ENCODE assay signal across 1 fruit fly cellular context in genomic region chrX:2533843-2534473, dm6.
A peak's percentile ranks its signal among the peaks of the same experiment; 100 is the strongest.
TF ChIP-seq lines count a peak whose summit lies in the region.

No protein-coding gene starts in this region.

TF ChIP-seq in whole organism, embryonic, 481 proteins besides CTCF, POLR2A, EP300 and RAD21 (continued from another document and continues in another):
- no peak for TF ChIP-seq fd64A (GFP tag; optimal IDR thresholded peaks at IDR 0.05; lab: Kevin White, UChicago)
- TF ChIP-seq Dref (GFP tag; IDR thresholded peaks at IDR 0.05; lab: Robert Waterston, UW) = no peak
- TF ChIP-seq lov (optimal IDR thresholded peaks at IDR 0.05; lab: Kevin White, UChicago) = no peak
- no peak for TF ChIP-seq lov (GFP tag; IDR thresholded peaks at IDR 0.05; lab: Robert Waterston, UW)
- no peak for TF ChIP-seq Kr (GFP tag; optimal IDR thresholded peaks at IDR 0.05; lab: Kevin White, UChicago)
- no peak for TF ChIP-seq dm (GFP tag; optimal IDR thresholded peaks at IDR 0.05; lab: Kevin White, UChicago)
- TF ChIP-seq CG34224 (GFP tag; IDR thresholded peaks at IDR 0.05; lab: Robert Waterston, UW; ENCODE audit: partially characterized antibody) = no peak
- TF ChIP-seq Opbp (GFP tag; IDR thresholded peaks at IDR 0.05; lab: Robert Waterston, UW; ENCODE audit: partially characterized antibody) = no peak
- no peak for TF ChIP-seq lola (GFP tag; optimal IDR thresholded peaks at IDR 0.05; lab: Kevin White, UChicago)
- TF ChIP-seq tna (GFP tag; IDR thresholded peaks at IDR 0.05; lab: Robert Waterston, UW; ENCODE audit: partially characterized antibody) = no peak
- TF ChIP-seq CG10462 (GFP tag; optimal IDR thresholded peaks at IDR 0.05; lab: Kevin White, UChicago) = no peak
- TF ChIP-seq ase (GFP tag; IDR thresholded peaks at IDR 0.05; lab: Robert Waterston, UW) = peak; percentile 50; the same call in 2 of the 3 replicates
- TF ChIP-seq Hr51 (GFP tag; optimal IDR thresholded peaks at IDR 0.05; lab: Kevin White, UChicago) = peak in 1 of 2 experiments; percentile 66
- peak; percentile 46; the same call in 1 of the 3 replicates for TF ChIP-seq CG14050 (GFP tag; IDR thresholded peaks at IDR 0.05; lab: Robert Waterston, UW)
- TF ChIP-seq dan (GFP tag; IDR thresholded peaks at IDR 0.05; lab: Robert Waterston, UW) = no peak
- TF ChIP-seq disco-r (GFP tag; optimal IDR thresholded peaks at IDR 0.05; lab: Kevin White, UChicago) = peak; percentile 3
- TF ChIP-seq Trl (optimal IDR thresholded peaks at IDR 0.05; lab: Kevin White, UChicago) = no peak
- TF ChIP-seq Trl (GFP tag; optimal IDR thresholded peaks at IDR 0.05; lab: Kevin White, UChicago) = peak; percentile 38
- TF ChIP-seq CG6791 (GFP tag; IDR thresholded peaks at IDR 0.05; lab: Robert Waterston, UW; ENCODE audit: partially characterized antibody) = no peak
- TF ChIP-seq mam (GFP tag; optimal IDR thresholded peaks at IDR 0.05; lab: Kevin White, UChicago) = peak; percentile 55
- TF ChIP-seq Neu2 (GFP tag; optimal IDR thresholded peaks at IDR 0.05; lab: Kevin White, UChicago; ENCODE audit: borderline replicate concordance) = no peak
- TF ChIP-seq CG30020 (tag; optimal IDR thresholded peaks at IDR 0.05; lab: Kevin White, UChicago) = no peak
- peak; percentile 8 for TF ChIP-seq sug (tag; optimal IDR thresholded peaks at IDR 0.05; lab: Kevin White, UChicago)
- no peak for TF ChIP-seq CG3065 (GFP tag; optimal IDR thresholded peaks at IDR 0.05; lab: Kevin White, UChicago)
- TF ChIP-seq br (optimal IDR thresholded peaks at IDR 0.05; lab: Kevin White, UChicago) = no peak
- 0 out of 3 replicates have a peak, but pooled peaks have one; percentile 48 for TF ChIP-seq Dbx (GFP tag; IDR thresholded peaks at IDR 0.05; lab: Robert Waterston, UW)
- TF ChIP-seq CG5953 (GFP tag; IDR thresholded peaks at IDR 0.05; lab: Robert Waterston, UW) = no peak
- peak; percentile 9 for TF ChIP-seq Dek (tag; optimal IDR thresholded peaks at IDR 0.05; lab: Kevin White, UChicago)
- TF ChIP-seq so (GFP tag; IDR thresholded peaks at IDR 0.05; lab: Robert Waterston, UW) = peak; percentile 40; the same call in 1 of the 3 replicates
- TF ChIP-seq MESR4 (GFP tag; optimal IDR thresholded peaks at IDR 0.05; lab: Kevin White, UChicago) = no peak
- no peak for TF ChIP-seq trh (GFP tag; optimal IDR thresholded peaks at IDR 0.05; lab: Kevin White, UChicago)
- TF ChIP-seq CG32772 (GFP tag; IDR thresholded peaks at IDR 0.05; lab: Robert Waterston, UW) = peak; percentile 57; the same call in 1 of the 2 replicates
- TF ChIP-seq CG11696 (GFP tag; IDR thresholded peaks at IDR 0.05; lab: Robert Waterston, UW) = peak; percentile 65
- peak; percentile 77 for TF ChIP-seq CG32532 (GFP tag; IDR thresholded peaks at IDR 0.05; lab: Robert Waterston, UW)
- no peak for TF ChIP-seq CG15479 (GFP tag; optimal IDR thresholded peaks at IDR 0.05; lab: Kevin White, UChicago)
- TF ChIP-seq C15 (GFP tag; IDR thresholded peaks at IDR 0.05; lab: Robert Waterston, UW) = no peak
- TF ChIP-seq nerfin-2 (GFP tag; IDR thresholded peaks at IDR 0.05; lab: Robert Waterston, UW; ENCODE audit: partially characterized antibody) = no peak
- TF ChIP-seq CG18764 (GFP tag; optimal IDR thresholded peaks at IDR 0.05; lab: Kevin White, UChicago) = peak; percentile 22
- peak; percentile 64 for TF ChIP-seq CG13424 (tag; optimal IDR thresholded peaks at IDR 0.05; lab: Kevin White, UChicago)
- no peak for TF ChIP-seq bbx (GFP tag; IDR thresholded peaks at IDR 0.05; lab: Robert Waterston, UW; ENCODE audit: partially characterized antibody)
- peak; percentile 77 for TF ChIP-seq CG18599 (GFP tag; optimal IDR thresholded peaks at IDR 0.05; lab: Kevin White, UChicago)
- TF ChIP-seq kay (GFP tag; optimal IDR thresholded peaks at IDR 0.05; lab: Kevin White, UChicago) = no peak
- no peak for TF ChIP-seq CG12236 (GFP tag; optimal IDR thresholded peaks at IDR 0.05; lab: Kevin White, UChicago)
- TF ChIP-seq CG33557 (GFP tag; optimal IDR thresholded peaks at IDR 0.05; lab: Kevin White, UChicago) = no peak
- TF ChIP-seq unc-4 (GFP tag; IDR thresholded peaks at IDR 0.05; lab: Robert Waterston, UW; ENCODE audit: partially characterized antibody) = no peak
- TF ChIP-seq Ada2b (GFP tag; IDR thresholded peaks at IDR 0.05; lab: Robert Waterston, UW) = peak; percentile 78
- peak; percentile 60 for TF ChIP-seq Oaz (GFP tag; IDR thresholded peaks at IDR 0.05; lab: Robert Waterston, UW)
- TF ChIP-seq CG3163 (GFP tag; optimal IDR thresholded peaks at IDR 0.05; lab: Kevin White, UChicago) = no peak
- TF ChIP-seq CG13894 (tag; optimal IDR thresholded peaks at IDR 0.05; lab: Kevin White, UChicago) = no peak
- no peak for TF ChIP-seq CG2889 (GFP tag; IDR thresholded peaks at IDR 0.05; lab: Robert Waterston, UW)
- TF ChIP-seq CHES-1-like (GFP tag; optimal IDR thresholded peaks at IDR 0.05; lab: Kevin White, UChicago) = peak; percentile 8
- no peak for TF ChIP-seq CG1233 (GFP tag; optimal IDR thresholded peaks at IDR 0.05; lab: Kevin White, UChicago)
- TF ChIP-seq scrt (GFP tag; optimal IDR thresholded peaks at IDR 0.05; lab: Kevin White, UChicago) = peak; percentile 34
- TF ChIP-seq crol (GFP tag; IDR thresholded peaks at IDR 0.05; lab: Robert Waterston, UW) = peak; percentile 23; the same call in 1 of the 2 replicates
- TF ChIP-seq YL-1 (GFP tag; optimal IDR thresholded peaks at IDR 0.05; lab: Kevin White, UChicago) = no peak
- peak; percentile 26 for TF ChIP-seq nom (GFP tag; optimal IDR thresholded peaks at IDR 0.05; lab: Kevin White, UChicago)
- TF ChIP-seq jumu (GFP tag; optimal IDR thresholded peaks at IDR 0.05; lab: Kevin White, UChicago) = peak; percentile 55
- peak; percentile 48 for TF ChIP-seq CG10654 (GFP tag; optimal IDR thresholded peaks at IDR 0.05; lab: Kevin White, UChicago)
- TF ChIP-seq CG6813 (GFP tag; optimal IDR thresholded peaks at IDR 0.05; lab: Kevin White, UChicago) = peak; percentile 41
- TF ChIP-seq Spps (tag; optimal IDR thresholded peaks at IDR 0.05; lab: Kevin White, UChicago) = no peak
- no peak for TF ChIP-seq CG15696 (tag; optimal IDR thresholded peaks at IDR 0.05; lab: Kevin White, UChicago)
- TF ChIP-seq CG4617 (GFP tag; optimal IDR thresholded peaks at IDR 0.05; lab: Kevin White, UChicago; ENCODE audit: borderline replicate concordance) = no peak
- TF ChIP-seq jing (GFP tag; optimal IDR thresholded peaks at IDR 0.05; lab: Kevin White, UChicago) = peak; percentile 14
- TF ChIP-seq CG4404 (GFP tag; IDR thresholded peaks at IDR 0.05; lab: Robert Waterston, UW) = no peak
- no peak for TF ChIP-seq CG7963 (GFP tag; IDR thresholded peaks at IDR 0.05; lab: Robert Waterston, UW; ENCODE audit: partially characterized antibody)
- TF ChIP-seq usp (GFP tag; optimal IDR thresholded peaks at IDR 0.05; lab: Kevin White, UChicago) = no peak
- peak; percentile 33 for TF ChIP-seq Blimp-1 (GFP tag; optimal IDR thresholded peaks at IDR 0.05; lab: Kevin White, UChicago)
- TF ChIP-seq CG32767 (GFP tag; IDR thresholded peaks at IDR 0.05; lab: Robert Waterston, UW) = 0 out of 2 replicates have a peak, but pooled peaks have one; percentile 28
- peak; percentile 43 for TF ChIP-seq CG13624 (GFP tag; optimal IDR thresholded peaks at IDR 0.05; lab: Kevin White, UChicago)
- no peak for TF ChIP-seq vnd (GFP tag; IDR thresholded peaks at IDR 0.05; lab: Robert Waterston, UW; ENCODE audit: partially characterized antibody)
- TF ChIP-seq CG17912 (GFP tag; optimal IDR thresholded peaks at IDR 0.05; lab: Kevin White, UChicago) = no peak
- TF ChIP-seq Hr39 (optimal IDR thresholded peaks at IDR 0.05; lab: Kevin White, UChicago) = no peak
- TF ChIP-seq CG13287 (GFP tag; IDR thresholded peaks at IDR 0.05; lab: Robert Waterston, UW; ENCODE audit: partially characterized antibody) = no peak
- TF ChIP-seq ato (GFP tag; IDR thresholded peaks at IDR 0.05; lab: Robert Waterston, UW; ENCODE audit: partially characterized antibody) = no peak
- no peak for TF ChIP-seq Hr78 (GFP tag; optimal IDR thresholded peaks at IDR 0.05; lab: Kevin White, UChicago)
- TF ChIP-seq da (GFP tag; optimal IDR thresholded peaks at IDR 0.05; lab: Kevin White, UChicago) = no peak
- TF ChIP-seq CG1602 (GFP tag; optimal IDR thresholded peaks at IDR 0.05; lab: Kevin White, UChicago) = no peak
- peak; percentile 32 for TF ChIP-seq CG18619 (GFP tag; optimal IDR thresholded peaks at IDR 0.05; lab: Kevin White, UChicago)
- TF ChIP-seq CG11247 (GFP tag; IDR thresholded peaks at IDR 0.05; lab: Robert Waterston, UW) = peak; percentile 32; the same call in 1 of the 2 replicates
- no peak; the same call in 1 of the 2 replicates for TF ChIP-seq Taf1 (GFP tag; IDR thresholded peaks at IDR 0.05; lab: Robert Waterston, UW)
- peak; percentile 61 for TF ChIP-seq H2.0 (GFP tag; IDR thresholded peaks at IDR 0.05; lab: Robert Waterston, UW)
- peak; percentile 46 for TF ChIP-seq tap (tag; optimal IDR thresholded peaks at IDR 0.05; lab: Kevin White, UChicago)
- TF ChIP-seq sisA (GFP tag; IDR thresholded peaks at IDR 0.05; lab: Robert Waterston, UW) = peak; percentile 83
- TF ChIP-seq CG2712 (tag; optimal IDR thresholded peaks at IDR 0.05; lab: Kevin White, UChicago) = peak; percentile 25
- no peak for TF ChIP-seq peb (GFP tag; IDR thresholded peaks at IDR 0.05; lab: Robert Waterston, UW)
- TF ChIP-seq CG1832 (GFP tag; optimal IDR thresholded peaks at IDR 0.05; lab: Kevin White, UChicago) = no peak
- peak; percentile 57 for TF ChIP-seq CG13296 (GFP tag; optimal IDR thresholded peaks at IDR 0.05; lab: Kevin White, UChicago)
- TF ChIP-seq CG17186 (GFP tag; optimal IDR thresholded peaks at IDR 0.05; lab: Kevin White, UChicago) = no peak
- no peak for TF ChIP-seq BEAF-32 (GFP tag; optimal IDR thresholded peaks at IDR 0.05; lab: Kevin White, UChicago)
- TF ChIP-seq CG1647 (GFP tag; optimal IDR thresholded peaks at IDR 0.05; lab: Kevin White, UChicago) = peak; percentile 24
- peak; percentile 66 for TF ChIP-seq CG14014 (GFP tag; IDR thresholded peaks at IDR 0.05; lab: Robert Waterston, UW)
- TF ChIP-seq yki (optimal IDR thresholded peaks at IDR 0.05; lab: Kevin White, UChicago) = no peak
- no peak for TF ChIP-seq salm (tag; optimal IDR thresholded peaks at IDR 0.05; lab: Kevin White, UChicago)
- peak; percentile 78 for TF ChIP-seq Gug (GFP tag; IDR thresholded peaks at IDR 0.05; lab: Robert Waterston, UW)
- TF ChIP-seq CG9437 (GFP tag; optimal IDR thresholded peaks at IDR 0.05; lab: Kevin White, UChicago) = peak; percentile 8
- TF ChIP-seq sim (GFP tag; IDR thresholded peaks at IDR 0.05; lab: Robert Waterston, UW) = no peak
- TF ChIP-seq wek (GFP tag; optimal IDR thresholded peaks at IDR 0.05; lab: Kevin White, UChicago) = no peak
- TF ChIP-seq ci (GFP tag; IDR thresholded peaks at IDR 0.05; lab: Robert Waterston, UW) = peak; percentile 80
- peak; percentile 62 for TF ChIP-seq tin (GFP tag; optimal IDR thresholded peaks at IDR 0.05; lab: Kevin White, UChicago)
- TF ChIP-seq Dip2 (GFP tag; IDR thresholded peaks at IDR 0.05; lab: Robert Waterston, UW) = no peak
- no peak for TF ChIP-seq Lpt (GFP tag; optimal IDR thresholded peaks at IDR 0.05; lab: Kevin White, UChicago)
- no peak for TF ChIP-seq CG10431 (GFP tag; optimal IDR thresholded peaks at IDR 0.05; lab: Kevin White, UChicago)
- no peak for TF ChIP-seq CG42726 (GFP tag; IDR thresholded peaks at IDR 0.05; lab: Robert Waterston, UW; ENCODE audit: partially characterized antibody)
- no peak for TF ChIP-seq CG8765 (GFP tag; IDR thresholded peaks at IDR 0.05; lab: Robert Waterston, UW)
- peak; percentile 50 for TF ChIP-seq CG10209 (GFP tag; optimal IDR thresholded peaks at IDR 0.05; lab: Kevin White, UChicago)
- peak; percentile 39; the same call in 1 of the 2 replicates for TF ChIP-seq Nf-YA (GFP tag; IDR thresholded peaks at IDR 0.05; lab: Robert Waterston, UW)
- peak; percentile 63 for TF ChIP-seq bcd (GFP tag; optimal IDR thresholded peaks at IDR 0.05; lab: Kevin White, UChicago)
- TF ChIP-seq CG4360 (GFP tag; IDR thresholded peaks at IDR 0.05; lab: Robert Waterston, UW) = no peak
- no peak for TF ChIP-seq toy (GFP tag; IDR thresholded peaks at IDR 0.05; lab: Robert Waterston, UW)
- TF ChIP-seq sima (GFP tag; optimal IDR thresholded peaks at IDR 0.05; lab: Kevin White, UChicago) = no peak
- peak; percentile 8 for TF ChIP-seq MTF-1 (GFP tag; optimal IDR thresholded peaks at IDR 0.05; lab: Kevin White, UChicago; ENCODE audit: borderline replicate concordance)
- TF ChIP-seq CG14667 (GFP tag; IDR thresholded peaks at IDR 0.05; lab: Robert Waterston, UW) = peak; percentile 36; the same call in 1 of the 2 replicates
- TF ChIP-seq hkb (optimal IDR thresholded peaks at IDR 0.05; lab: Kevin White, UChicago) = no peak
- peak; percentile 64 for TF ChIP-seq hkb (GFP tag; IDR thresholded peaks at IDR 0.05; lab: Robert Waterston, UW)
- peak; percentile 27; the same call in 1 of the 2 replicates for TF ChIP-seq sens-2 (GFP tag; IDR thresholded peaks at IDR 0.05; lab: Robert Waterston, UW)
- TF ChIP-seq TFAM (GFP tag; optimal IDR thresholded peaks at IDR 0.05; lab: Kevin White, UChicago) = no peak
- TF ChIP-seq E2f1 (GFP tag; IDR thresholded peaks at IDR 0.05; lab: Robert Waterston, UW) = peak; percentile 65
- TF ChIP-seq Stat92E (GFP tag; optimal IDR thresholded peaks at IDR 0.05; lab: Kevin White, UChicago) = no peak
- TF ChIP-seq CG43689 (GFP tag; IDR thresholded peaks at IDR 0.05; lab: Robert Waterston, UW) = 0 out of 2 replicates have a peak, but pooled peaks have one; percentile 10
- no peak for TF ChIP-seq gsb-n (tag; optimal IDR thresholded peaks at IDR 0.05; lab: Kevin White, UChicago)
- TF ChIP-seq chm (GFP tag; IDR thresholded peaks at IDR 0.05; lab: Robert Waterston, UW) = peak; percentile 45; the same call in 1 of the 2 replicates
- no peak for TF ChIP-seq zf30C (GFP tag; optimal IDR thresholded peaks at IDR 0.05; lab: Kevin White, UChicago)
- TF ChIP-seq her (GFP tag; optimal IDR thresholded peaks at IDR 0.05; lab: Kevin White, UChicago) = peak; percentile 64
- TF ChIP-seq CG10959 (GFP tag; IDR thresholded peaks at IDR 0.05; lab: Robert Waterston, UW) = no peak
- peak; percentile 49 for TF ChIP-seq CG31441 (GFP tag; IDR thresholded peaks at IDR 0.05; lab: Robert Waterston, UW)
- TF ChIP-seq D19A (tag; optimal IDR thresholded peaks at IDR 0.05; lab: Kevin White, UChicago) = no peak
- peak; percentile 55 for TF ChIP-seq Oli (tag; optimal IDR thresholded peaks at IDR 0.05; lab: Kevin White, UChicago)
- no peak for TF ChIP-seq corto (GFP tag; optimal IDR thresholded peaks at IDR 0.05; lab: Kevin White, UChicago)
- no peak for TF ChIP-seq sc (optimal IDR thresholded peaks at IDR 0.05; lab: Kevin White, UChicago)
- TF ChIP-seq sc (GFP tag; optimal IDR thresholded peaks at IDR 0.05; lab: Kevin White, UChicago) = no peak
- TF ChIP-seq CG2678 (tag; optimal IDR thresholded peaks at IDR 0.05; lab: Kevin White, UChicago) = peak; percentile 71
- no peak for TF ChIP-seq NC2α (GFP tag; optimal IDR thresholded peaks at IDR 0.05; lab: Kevin White, UChicago)
